Worm (Caenorhabditis elegans): Measurements from ENCODE around the gene fipr-12.
A peak's percentile ranks its signal among the peaks of the same experiment; 100 is the strongest.

fipr-12 gene

DNA sequence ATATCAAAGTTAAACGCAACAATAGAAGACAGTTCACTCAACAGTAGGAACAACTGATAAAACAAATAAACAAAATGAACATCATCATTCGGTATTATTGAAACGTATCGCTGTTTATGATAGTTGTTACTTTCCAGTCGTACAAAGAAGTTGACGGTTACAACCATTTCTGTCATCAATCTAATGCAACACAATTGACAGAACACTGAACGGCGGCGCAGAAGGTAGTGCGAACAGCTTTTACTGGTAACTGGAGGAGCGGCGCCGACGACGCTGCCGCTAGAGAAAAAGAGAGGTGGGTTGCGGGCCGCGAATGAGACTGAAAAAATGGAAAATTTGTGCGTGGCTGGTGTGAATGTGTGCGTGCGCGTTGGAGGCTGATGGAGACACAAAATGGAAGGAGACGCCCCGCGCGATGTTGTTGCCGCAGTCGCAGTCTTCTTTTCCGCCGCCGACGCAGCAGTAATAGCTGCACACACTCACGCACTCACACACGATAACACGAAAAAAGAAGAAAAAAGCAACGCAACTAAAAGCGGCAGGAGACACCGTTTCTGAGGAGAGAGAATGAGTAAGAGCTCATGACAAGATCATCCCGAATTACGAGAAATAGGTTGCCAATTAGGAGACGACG, 21.1 kb downstream of the fipr-12 start:
- TF ChIP-seq W03F9.2 (tag; optimal IDR thresholded peaks at IDR 0.05) (no peak), dao-5 (tag; optimal IDR thresholded peaks at IDR 0.05) (no peak), him-1 (tag; optimal IDR thresholded peaks at IDR 0.05) (peak; percentile 26)

DNA sequence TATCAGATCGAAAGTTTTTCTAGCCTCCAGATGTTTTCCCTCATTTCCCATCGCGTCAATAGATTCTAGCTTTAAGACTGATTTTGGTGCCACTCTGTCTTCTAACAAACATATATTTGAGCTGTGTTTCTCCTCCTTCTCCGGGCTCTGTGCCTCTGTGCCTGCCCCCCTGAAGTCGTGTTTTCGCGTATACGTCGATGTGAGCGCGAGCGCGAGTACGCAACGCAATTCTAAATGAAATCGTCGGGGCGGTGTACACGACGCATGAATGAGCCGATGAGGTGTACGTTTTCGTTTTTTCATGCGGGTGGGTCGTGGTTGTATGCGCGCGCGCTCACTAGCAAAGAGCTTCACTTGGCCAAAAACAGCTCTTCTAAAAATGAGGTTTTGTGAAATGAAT, 22.8 kb downstream of the fipr-12 start:
- peak; percentile 24 for TF ChIP-seq him-1 (tag; optimal IDR thresholded peaks at IDR 0.05)
- no peak for TF ChIP-seq W03F9.2 (tag; optimal IDR thresholded peaks at IDR 0.05)

DNA sequence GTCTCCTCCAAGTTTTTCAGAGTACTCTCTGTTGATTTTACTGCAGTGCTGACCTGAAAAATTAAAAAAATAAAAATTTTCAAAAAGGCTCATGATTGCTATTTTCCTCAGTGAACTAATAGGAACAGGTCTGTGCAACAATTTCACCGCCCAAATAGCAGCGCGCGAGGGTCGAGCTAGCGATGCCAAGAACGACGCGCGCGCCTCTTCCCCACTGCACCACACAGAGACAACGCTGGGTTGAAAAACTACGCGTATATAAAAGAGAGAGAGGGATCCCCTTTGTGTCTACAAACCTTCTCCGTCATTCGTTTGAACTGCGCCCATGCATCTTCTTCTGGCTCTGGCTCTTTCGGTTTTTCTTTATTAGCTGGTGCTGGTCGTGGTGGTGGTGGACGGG, 27.0 kb downstream of the fipr-12 start:
- TF ChIP-seq him-1 (tag; optimal IDR thresholded peaks at IDR 0.05) (peak; percentile 94), W03F9.2 (tag; optimal IDR thresholded peaks at IDR 0.05) (no peak), dao-5 (tag; optimal IDR thresholded peaks at IDR 0.05) (peak; percentile 70)

DNA sequence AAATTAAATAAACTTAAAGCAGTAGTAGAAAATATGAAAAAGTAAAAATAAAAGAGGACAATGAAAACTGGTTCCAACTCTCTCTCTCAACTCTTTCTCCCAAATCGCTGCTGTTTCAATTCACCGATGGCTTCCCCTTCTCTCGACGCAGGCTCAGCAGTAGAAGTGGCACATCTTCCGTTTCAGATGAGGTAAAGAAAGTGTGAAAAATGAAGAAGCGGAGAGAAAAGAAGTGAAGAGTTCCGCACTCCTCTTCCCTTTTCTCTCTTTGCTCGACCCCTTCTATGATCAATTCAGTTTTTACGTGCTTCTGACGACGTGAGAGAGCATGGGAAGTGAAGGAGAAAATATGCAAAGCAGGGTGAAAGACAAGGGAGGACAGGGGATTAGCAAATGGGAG, 31.1 kb downstream of the fipr-12 start:
- TF ChIP-seq dao-5 (tag; optimal IDR thresholded peaks at IDR 0.05) = no peak
- TF ChIP-seq him-1 (tag; optimal IDR thresholded peaks at IDR 0.05) = peak; percentile 54

DNA sequence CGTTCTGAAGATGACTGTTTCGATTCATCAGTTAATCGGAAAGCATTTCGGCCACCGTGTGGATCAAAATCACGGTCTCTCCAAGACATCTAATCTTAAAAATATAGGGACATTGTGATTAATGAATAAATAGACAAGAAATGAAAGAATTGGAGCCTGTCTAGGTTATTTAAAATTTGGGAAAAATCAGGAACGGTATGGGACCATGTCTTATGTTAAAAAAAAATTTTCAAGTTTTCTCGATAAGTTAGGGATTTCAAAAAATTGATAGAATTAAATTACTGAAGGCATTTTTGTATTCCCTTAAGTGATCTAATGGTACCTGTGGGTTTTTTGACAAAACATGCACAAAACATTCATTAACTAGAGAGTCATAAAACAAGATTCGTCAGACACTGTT, 33.0 kb downstream of the fipr-12 start, which contains the start of gene unc-41:
Gene unc-41, minus strand, starts transcription at position 101 of the 400 bp plus-strand sequence.
- TF ChIP-seq W03F9.2 (tag; optimal IDR thresholded peaks at IDR 0.05) (no peak), dao-5 (tag; optimal IDR thresholded peaks at IDR 0.05) (no peak), him-1 (tag; optimal IDR thresholded peaks at IDR 0.05) (no peak)

DNA sequence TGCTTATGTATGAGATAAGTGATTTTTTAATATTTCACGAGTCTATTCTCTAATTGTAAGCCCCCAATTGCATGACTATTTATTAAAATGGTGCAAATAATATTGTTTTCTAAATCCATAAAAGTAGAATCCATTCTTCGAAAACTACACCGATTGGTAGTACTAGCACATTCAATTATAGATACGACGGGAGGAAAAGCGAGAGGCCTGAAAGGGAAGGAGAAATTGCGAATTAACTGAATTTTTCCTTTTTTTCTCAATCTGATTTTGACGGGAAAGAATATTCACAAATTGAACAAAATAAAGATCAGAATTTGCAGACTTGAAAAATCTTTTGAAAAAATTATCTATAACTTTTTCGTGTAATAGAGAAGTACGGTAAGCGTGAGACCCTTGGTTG, 34.1 kb downstream of the fipr-12 start:
- no peak for TF ChIP-seq dao-5 (tag; optimal IDR thresholded peaks at IDR 0.05)
- no peak for TF ChIP-seq him-1 (tag; optimal IDR thresholded peaks at IDR 0.05)
- no peak for TF ChIP-seq W03F9.2 (tag; optimal IDR thresholded peaks at IDR 0.05)

DNA sequence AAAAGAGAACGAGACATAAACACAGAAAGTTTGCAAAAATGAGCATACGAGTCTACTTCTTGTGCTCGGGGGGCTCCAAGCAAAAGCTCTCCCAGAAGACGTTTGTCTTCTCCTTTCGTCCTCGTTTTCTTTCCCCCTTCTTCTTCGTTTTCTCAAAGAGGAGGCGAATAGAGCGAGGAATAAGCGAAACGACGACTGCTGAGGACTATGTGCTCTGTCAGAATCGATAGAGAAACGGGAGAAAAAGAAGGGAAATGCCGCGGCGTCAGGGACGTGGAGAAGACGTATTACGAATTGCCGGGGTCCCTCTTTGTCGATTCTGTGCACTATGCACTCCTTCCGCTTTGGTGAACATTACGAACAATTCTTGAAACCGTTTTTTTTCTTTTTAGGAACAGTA, 35.3 kb downstream of the fipr-12 start:
- TF ChIP-seq W03F9.2 (tag; optimal IDR thresholded peaks at IDR 0.05) = no peak
- peak; percentile 33 for TF ChIP-seq him-1 (tag; optimal IDR thresholded peaks at IDR 0.05)

DNA sequence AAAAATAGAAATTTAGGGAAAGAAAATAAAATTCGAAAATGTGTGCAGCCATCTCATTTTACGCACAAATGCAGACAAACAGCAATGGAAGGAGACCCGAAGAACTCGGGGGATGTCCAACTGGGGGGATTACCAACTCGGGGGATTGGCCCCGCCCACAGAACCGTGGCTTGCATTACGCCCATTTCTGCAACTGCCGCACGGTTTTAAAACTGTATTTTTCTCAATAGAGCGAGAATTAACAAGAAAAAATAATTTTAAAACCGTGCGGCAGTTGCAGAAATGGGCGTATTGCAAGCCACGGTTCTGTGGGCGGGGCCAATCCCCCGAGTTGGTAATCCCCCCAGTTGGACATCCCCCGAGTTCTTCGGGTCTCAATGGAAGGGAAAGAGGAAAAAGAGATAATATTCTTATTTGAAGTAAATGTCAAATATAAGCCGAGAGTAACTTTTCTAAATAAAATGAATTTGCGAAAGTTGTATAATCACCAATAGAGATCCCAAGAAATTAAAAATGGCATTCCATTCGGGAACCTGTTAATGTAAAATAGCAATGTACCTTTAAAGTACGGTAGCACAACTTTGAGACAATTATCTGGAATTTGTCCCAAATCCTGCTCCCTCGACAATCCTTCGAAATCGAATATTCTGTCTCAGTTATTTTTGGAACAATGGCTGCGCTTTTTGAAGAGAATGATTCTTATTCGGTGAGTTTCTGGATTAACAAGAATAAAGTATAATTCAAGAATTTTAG, 37.8 kb downstream of the fipr-12 start, which contains the start of the genes ruvb-1 and tofu-1:
Gene ruvb-1, minus strand, starts transcription at position 72 of the 753 bp plus-strand sequence.
Gene tofu-1, plus strand, starts transcription at position 417 of the 753 bp plus-strand sequence.
- TF ChIP-seq W03F9.2 (tag; optimal IDR thresholded peaks at IDR 0.05) = peak; percentile 29

DNA sequence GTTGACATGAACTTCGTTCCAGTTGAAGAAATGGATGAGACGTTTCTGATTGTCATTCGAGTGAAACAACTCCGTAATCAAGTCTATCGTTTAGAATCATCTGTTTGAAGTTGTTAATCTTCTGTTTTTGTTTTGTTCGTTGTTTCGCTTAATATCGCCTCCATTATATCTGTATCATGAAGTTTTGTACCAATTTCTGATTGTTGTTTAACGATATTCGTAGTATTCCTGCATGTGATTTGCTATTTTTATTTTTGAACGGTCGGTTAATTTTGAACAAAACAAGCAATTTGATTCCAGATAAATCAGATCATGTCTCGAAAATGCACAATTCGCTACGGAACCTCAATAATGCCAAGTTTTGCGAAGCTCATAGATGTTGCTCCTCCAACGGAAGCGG, 39.4 kb downstream of the fipr-12 start, which contains the start of gene C27H6.9:
Gene C27H6.9, plus strand, starts transcription at position 301 of the 400 bp plus-strand sequence.
- TF ChIP-seq dao-5 (tag; optimal IDR thresholded peaks at IDR 0.05) = no peak

DNA sequence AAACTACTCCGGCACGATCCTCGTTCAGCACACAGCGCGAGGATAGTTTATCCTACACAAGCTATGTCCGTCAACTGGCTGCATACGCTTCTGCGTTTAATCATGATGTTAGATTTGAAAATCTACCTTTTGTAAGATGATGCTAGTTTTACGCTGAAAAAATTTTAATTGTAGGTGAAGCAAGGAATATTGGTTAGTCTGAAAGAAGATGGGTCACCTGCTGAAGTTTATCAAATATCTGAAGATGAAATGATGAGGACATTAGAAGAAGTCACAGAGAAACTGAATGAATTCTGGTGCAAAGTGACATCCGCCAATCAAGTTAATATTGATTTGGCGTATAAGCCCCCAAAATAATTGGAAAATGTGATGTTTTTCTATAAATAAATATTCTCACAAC, 40.4 kb downstream of the fipr-12 start:
- TF ChIP-seq W03F9.2 (tag; optimal IDR thresholded peaks at IDR 0.05) = no peak
- no peak for TF ChIP-seq dao-5 (tag; optimal IDR thresholded peaks at IDR 0.05)
- no peak for TF ChIP-seq him-1 (tag; optimal IDR thresholded peaks at IDR 0.05)

DNA sequence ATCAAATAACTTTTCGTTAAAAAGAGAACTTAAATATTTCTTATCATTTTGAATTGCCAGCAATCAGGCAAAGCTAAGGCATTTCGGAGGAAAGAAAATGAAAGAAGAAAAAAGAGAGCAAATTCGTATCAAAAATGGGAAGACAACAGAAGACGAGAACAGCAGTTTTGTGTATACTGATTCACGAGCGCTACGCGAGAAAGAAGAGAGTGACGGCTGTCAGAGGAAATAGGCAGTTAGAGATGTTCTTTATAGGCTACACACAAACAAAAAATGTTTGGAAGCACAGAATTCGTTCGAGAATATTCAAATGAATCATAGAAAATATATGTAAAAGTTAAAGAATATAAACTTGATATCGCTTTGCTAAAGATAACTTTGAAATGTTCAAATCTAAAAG, 41.7 kb downstream of the fipr-12 start:
- no peak for TF ChIP-seq dao-5 (tag; optimal IDR thresholded peaks at IDR 0.05)
- TF ChIP-seq W03F9.2 (tag; optimal IDR thresholded peaks at IDR 0.05) = no peak
- no peak for TF ChIP-seq him-1 (tag; optimal IDR thresholded peaks at IDR 0.05)

DNA sequence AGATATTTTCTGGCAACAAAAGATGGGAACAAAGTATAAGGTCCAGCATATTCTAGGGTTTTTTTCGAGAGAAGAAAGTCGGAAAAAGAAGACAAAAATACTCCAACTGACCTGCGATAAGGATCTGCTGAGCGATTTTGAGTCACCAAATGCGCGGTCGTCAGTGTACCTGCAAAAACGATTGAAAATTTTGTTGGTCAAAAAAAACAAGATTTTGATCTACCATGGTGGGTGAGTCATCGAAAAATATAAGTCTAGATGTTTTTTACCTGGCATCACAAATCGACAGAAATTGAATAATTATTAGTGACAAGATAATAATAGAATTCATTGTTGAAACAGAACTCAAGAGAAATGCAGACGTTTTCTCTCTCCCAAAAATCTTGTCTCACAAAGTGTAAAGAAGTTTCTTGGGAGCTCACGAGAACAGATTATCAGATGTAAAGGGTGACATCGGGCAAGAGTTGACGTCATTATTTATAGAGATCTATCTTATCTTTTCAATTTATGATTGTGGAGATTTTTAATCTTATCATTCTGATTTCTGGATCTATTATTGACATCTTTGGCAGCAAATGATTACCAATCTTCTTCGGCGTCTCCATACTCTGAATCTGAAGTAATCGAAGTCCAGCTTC, 42.2 kb downstream of the fipr-12 start:
- TF ChIP-seq dao-5 (tag; optimal IDR thresholded peaks at IDR 0.05) (no peak), him-1 (tag; optimal IDR thresholded peaks at IDR 0.05) (no peak), W03F9.2 (tag; optimal IDR thresholded peaks at IDR 0.05) (no peak)

DNA sequence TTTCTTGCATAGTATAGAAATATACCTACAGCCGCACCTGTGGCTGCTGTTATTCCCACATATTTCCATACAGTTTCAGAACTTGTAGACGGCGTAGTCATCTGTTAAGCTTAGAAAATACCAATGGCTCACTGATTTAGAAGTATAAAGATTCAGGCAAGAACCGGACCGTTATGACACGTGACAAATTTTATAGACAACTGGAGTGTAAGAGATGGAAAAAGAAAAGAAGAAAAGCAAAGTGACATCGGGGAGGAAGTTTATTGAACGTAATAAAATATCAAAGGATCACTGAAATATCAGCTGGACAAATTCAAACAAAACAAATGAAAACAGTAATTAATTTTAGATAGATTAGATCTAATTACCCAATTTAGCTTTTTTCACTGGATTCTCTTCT, 43.0 kb downstream of the fipr-12 start, which contains the start of gene rmd-2:
Gene rmd-2, minus strand, starts transcription at position 101 of the 400 bp plus-strand sequence.
- TF ChIP-seq W03F9.2 (tag; optimal IDR thresholded peaks at IDR 0.05) = no peak
- no peak for TF ChIP-seq dao-5 (tag; optimal IDR thresholded peaks at IDR 0.05)
- TF ChIP-seq him-1 (tag; optimal IDR thresholded peaks at IDR 0.05) = no peak

DNA sequence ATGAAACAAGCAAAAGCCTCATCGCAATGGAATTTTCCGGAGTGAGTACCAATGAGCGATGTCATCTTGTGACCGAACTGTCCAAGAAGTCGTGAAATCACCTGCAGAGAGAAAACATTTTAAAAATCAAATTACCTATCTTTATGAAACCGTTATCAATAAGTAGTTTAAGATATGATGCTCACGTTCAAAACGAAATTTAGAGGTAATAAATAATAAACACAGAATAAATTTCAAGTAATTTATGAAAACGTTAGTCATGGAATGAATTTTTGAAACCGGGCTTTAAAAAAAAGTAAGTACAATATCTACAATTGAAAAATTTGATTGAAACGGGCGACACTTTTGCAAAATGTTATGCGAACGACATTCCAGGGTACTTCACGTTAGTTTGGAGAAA, 44.5 kb downstream of the fipr-12 start, which contains the start of gene C27H6.8:
Gene C27H6.8, minus strand, starts transcription at position 101 of the 400 bp plus-strand sequence.
- no peak for TF ChIP-seq W03F9.2 (tag; optimal IDR thresholded peaks at IDR 0.05)
- no peak for TF ChIP-seq dao-5 (tag; optimal IDR thresholded peaks at IDR 0.05)
- TF ChIP-seq him-1 (tag; optimal IDR thresholded peaks at IDR 0.05) = no peak

All from whole organism, L4/young adult.